Worm (Caenorhabditis elegans) whole organism, L4 larva: ENCODE data around the gene mop-25.2.
A peak's percentile ranks its signal among the peaks of the same experiment; 100 is the strongest.

Experiments used
- D1046.2 ChIP-seq: fragments of 200-800 bp; sonication (Bioruptor generic); IDR thresholded peaks from 2 replicates; pipeline ENCODE4 v1.3.6; 2022; ENCODE audit warnings: missing genetic modification characterization, missing compliant biosample characterization
- F10B5.3 ChIP-seq: sonication (generic microtip); optimal IDR thresholded peaks from 2 replicates; lab custom pipeline; 2016; ENCODE audit warnings: mild to moderate bottlenecking, missing genetic modification characterization, missing compliant biosample characterization
- F37D6.2 ChIP-seq: sonication (generic microtip); optimal IDR thresholded peaks from 2 replicates; lab custom pipeline; 2016; ENCODE audit warnings: mild to moderate bottlenecking, missing genetic modification characterization, missing compliant biosample characterization
- F44E2.7 ChIP-seq: fragments of 200-800 bp; sonication (Bioruptor generic); IDR thresholded peaks from 2 replicates; pipeline ENCODE4 v2.1.2; 2022; ENCODE audit warnings: missing genetic modification characterization, missing compliant biosample characterization
- R02D3.7 ChIP-seq: fragments of 150-350 bp; sonication (generic microtip); optimal IDR thresholded peaks from 3 replicates; lab custom pipeline; 2014; ENCODE audit warnings: missing biosample characterization, missing genetic modification characterization
- T20F7.1 ChIP-seq: fragments of 200-800 bp; sonication (Bioruptor generic); optimal IDR thresholded peaks from 2 replicates; lab custom pipeline; 2018; ENCODE audit warnings: mild to moderate bottlenecking, missing genetic modification characterization, missing compliant biosample characterization
- Y75B8A.6 ChIP-seq: fragments of 200-800 bp; sonication (Bioruptor generic); IDR thresholded peaks from 2 replicates; pipeline ENCODE4 v1.3.6; 2022; ENCODE audit warnings: missing genetic modification reagents, missing genetic modification characterization, missing compliant biosample characterization
- ZK337.2 ChIP-seq: fragments of 200-800 bp; sonication (Bioruptor generic); IDR thresholded peaks from 2 replicates; pipeline ENCODE4 v1.3.6; 2022; ENCODE audit warnings: missing genetic modification reagents, missing genetic modification characterization, missing compliant biosample characterization
- arid-1 ChIP-seq: fragments of 200-800 bp; sonication (Bioruptor generic); conservative IDR thresholded peaks from 2 replicates; pipeline ENCODE4 v1.3.6; 2022; ENCODE audit warnings: missing genetic modification reagents, missing genetic modification characterization, missing compliant biosample characterization
- ceh-20 ChIP-seq: fragments of 200-800 bp; sonication (Bioruptor generic); IDR thresholded peaks from 2 replicates; pipeline ENCODE4 v1.3.6; 2022; ENCODE audit warnings: missing genetic modification reagents, missing genetic modification characterization, missing compliant biosample characterization
- ceh-44 ChIP-seq: fragments of 200-800 bp; sonication (Bioruptor generic); IDR thresholded peaks from 2 replicates; pipeline ENCODE4 v1.3.6; 2022; ENCODE audit warnings: missing genetic modification reagents, missing genetic modification characterization, missing compliant biosample characterization
- ctbp-1 ChIP-seq: fragments of 200-800 bp; sonication (Bioruptor generic); IDR thresholded peaks from 2 replicates; pipeline ENCODE4 v1.3.6; 2022; ENCODE audit warnings: missing genetic modification reagents, missing genetic modification characterization, missing compliant biosample characterization
- daf-16 ChIP-seq, 3 experiments: sonication (generic microtip); optimal IDR thresholded peaks; 2 replicates each; lab custom pipeline; 2016 to 2017; ENCODE audit warnings: missing genetic modification characterization in 3 of 3, missing genetic modification reagents in 3 of 3, mild to moderate bottlenecking in 2 of 3, missing compliant biosample characterization in 2 of 3, missing biosample characterization in 1 of 3, moderate library complexity in 1 of 3
- daf-19 ChIP-seq: fragments of 200-800 bp; sonication (Bioruptor generic); conservative IDR thresholded peaks from 2 replicates; pipeline ENCODE4 v1.3.6; 2022; ENCODE audit warnings: missing genetic modification characterization, missing compliant biosample characterization
- dmd-9 ChIP-seq: fragments of 200-800 bp; sonication (Bioruptor generic); IDR thresholded peaks from 2 replicates; pipeline ENCODE4 v1.3.6; 2022; ENCODE audit warnings: missing genetic modification reagents, missing genetic modification characterization, missing compliant biosample characterization
- dpl-1 ChIP-seq: fragments of 150-350 bp; optimal IDR thresholded peaks from 2 replicates; lab custom pipeline; 2014; ENCODE audit warnings: missing biosample characterization, missing genetic modification reagents, missing genetic modification characterization
- duxl-1 ChIP-seq: sonication (generic microtip); optimal IDR thresholded peaks from 2 replicates; lab custom pipeline; 2016; ENCODE audit warnings: mild to moderate bottlenecking, missing genetic modification characterization, moderate library complexity, missing compliant biosample characterization; ENCODE audit not compliant: poor library complexity
- dve-1 ChIP-seq: sonication (generic microtip); optimal IDR thresholded peaks from 2 replicates; lab custom pipeline; 2017; ENCODE audit warnings: antibody characterized with exemption, mild to moderate bottlenecking, missing genetic modification characterization, missing compliant biosample characterization; ENCODE audit not compliant: insufficient read depth
- egl-43 ChIP-seq: fragments of 200-800 bp; sonication (Bioruptor generic); IDR thresholded peaks from 2 replicates; pipeline ENCODE4 v1.3.6; 2022; ENCODE audit warnings: missing genetic modification reagents, missing genetic modification characterization, missing compliant biosample characterization
- hlh-30 ChIP-seq: sonication (generic microtip); optimal IDR thresholded peaks from 2 replicates; lab custom pipeline; 2017; ENCODE audit warnings: antibody characterized with exemption, mild to moderate bottlenecking, missing genetic modification characterization, missing compliant biosample characterization; ENCODE audit not compliant: insufficient read depth
- hmg-1.1 ChIP-seq: fragments of 200-800 bp; sonication (Bioruptor generic); IDR thresholded peaks from 2 replicates; pipeline ENCODE4 v1.3.6; 2022; ENCODE audit warnings: missing genetic modification reagents, missing genetic modification characterization, missing compliant biosample characterization
- lin-1 ChIP-seq: fragments of 200-800 bp; sonication (Bioruptor generic); IDR thresholded peaks from 2 replicates; pipeline ENCODE4 v1.3.6; 2022; ENCODE audit warnings: missing genetic modification reagents, missing genetic modification characterization, missing compliant biosample characterization
- lin-13 ChIP-seq: fragments of 150-350 bp; optimal IDR thresholded peaks from 2 replicates; lab custom pipeline; 2014; ENCODE audit warnings: missing biosample characterization, missing genetic modification reagents, missing genetic modification characterization
- lin-15B ChIP-seq: fragments of 150-350 bp; sonication (generic microtip); optimal IDR thresholded peaks from 3 replicates; lab custom pipeline; 2014; ENCODE audit warnings: missing biosample characterization, missing genetic modification characterization
- lin-29 ChIP-seq: fragments of 200-800 bp; sonication (Bioruptor generic); IDR thresholded peaks from 2 replicates; pipeline ENCODE4 v1.3.6; 2022; ENCODE audit warnings: missing genetic modification reagents, missing genetic modification characterization, missing compliant biosample characterization
- lin-38 ChIP-seq: fragments of 200-800 bp; sonication (Bioruptor generic); IDR thresholded peaks from 2 replicates; pipeline ENCODE4 v1.3.6; 2022; ENCODE audit warnings: missing genetic modification reagents, missing genetic modification characterization, missing compliant biosample characterization
- mdl-1 ChIP-seq, 2 experiments: fragments of 150-350 bp in 1 of 2; sonication (generic microtip) in 1 of 2; optimal IDR thresholded peaks; 2 replicates each; lab custom pipeline; 2014 to 2017; ENCODE audit warnings: missing biosample characterization in 2 of 2, missing genetic modification characterization in 2 of 2
- mdt-29 ChIP-seq: fragments of 200-800 bp; sonication (Bioruptor generic); IDR thresholded peaks from 2 replicates; pipeline ENCODE4 v1.3.6; 2022; ENCODE audit warnings: missing genetic modification reagents, missing genetic modification characterization, missing compliant biosample characterization
- mep-1 ChIP-seq: fragments of 150-350 bp; sonication (generic microtip); optimal IDR thresholded peaks from 3 replicates; lab custom pipeline; 2014; ENCODE audit warnings: missing biosample characterization, missing genetic modification characterization
- mes-2 ChIP-seq: sonication (generic microtip); optimal IDR thresholded peaks from 2 replicates; lab custom pipeline; 2016; ENCODE audit warnings: missing genotype, mild to moderate bottlenecking, missing genetic modification characterization, missing compliant biosample characterization; ENCODE audit not compliant: poor library complexity, severe bottlenecking
- mxl-2 ChIP-seq: fragments of 200-800 bp; sonication (Bioruptor generic); conservative IDR thresholded peaks from 2 replicates; pipeline ENCODE4 v1.3.6; 2022; ENCODE audit warnings: missing genetic modification reagents, missing genetic modification characterization, missing compliant biosample characterization
- mxl-3 ChIP-seq: fragments of 200-800 bp; sonication (Bioruptor generic); optimal IDR thresholded peaks from 2 replicates; lab custom pipeline; 2018; ENCODE audit warnings: mild to moderate bottlenecking, missing genetic modification characterization, missing compliant biosample characterization
- nhr-10 ChIP-seq: fragments of 150-350 bp; optimal IDR thresholded peaks from 2 replicates; lab custom pipeline; 2014; ENCODE audit warnings: missing biosample characterization, missing genetic modification characterization
- nhr-11 ChIP-seq: fragments of 150-350 bp; optimal IDR thresholded peaks from 2 replicates; lab custom pipeline; 2014; ENCODE audit warnings: missing biosample characterization, missing genetic modification characterization
- nhr-111 ChIP-seq: fragments of 200-800 bp; sonication (Bioruptor generic); optimal IDR thresholded peaks from 2 replicates; lab custom pipeline; 2018; ENCODE audit warnings: mild to moderate bottlenecking, missing genetic modification characterization, missing compliant biosample characterization
- nhr-42 ChIP-seq: fragments of 200-800 bp; sonication (Bioruptor generic); IDR thresholded peaks from 2 replicates; pipeline ENCODE4 v1.3.6; 2022; ENCODE audit warnings: missing genetic modification characterization, missing compliant biosample characterization
- nhr-76 ChIP-seq: fragments of 150-350 bp; optimal IDR thresholded peaks from 2 replicates; lab custom pipeline; 2014; ENCODE audit warnings: missing biosample characterization, missing genetic modification characterization
- nhr-77 ChIP-seq: fragments of 150-350 bp; optimal IDR thresholded peaks from 2 replicates; lab custom pipeline; 2014; ENCODE audit warnings: missing biosample characterization, missing genetic modification characterization
- php-3 ChIP-seq: fragments of 200-800 bp; sonication (Bioruptor generic); IDR thresholded peaks from 2 replicates; pipeline ENCODE4 v1.3.6; 2022; ENCODE audit warnings: missing genetic modification reagents, missing genetic modification characterization, missing compliant biosample characterization
- pqm-1 ChIP-seq: sonication (generic microtip); optimal IDR thresholded peaks from 2 replicates; lab custom pipeline; 2017; ENCODE audit warnings: missing biosample characterization, missing genetic modification characterization
- saeg-2 ChIP-seq: fragments of 200-800 bp; sonication (Bioruptor generic); IDR thresholded peaks from 2 replicates; pipeline ENCODE4 v1.3.6; 2022; ENCODE audit warnings: missing genetic modification reagents, missing genetic modification characterization, missing compliant biosample characterization
- set-16 ChIP-seq: fragments of 200-800 bp; sonication (Bioruptor generic); IDR thresholded peaks from 2 replicates; pipeline ENCODE4 v1.3.6; 2022; ENCODE audit warnings: missing genetic modification reagents, missing genetic modification characterization, missing compliant biosample characterization
- unc-130 ChIP-seq: sonication (generic microtip); optimal IDR thresholded peaks from 2 replicates; lab custom pipeline; 2016; ENCODE audit warnings: missing genetic modification reagents, missing genetic modification characterization, missing compliant biosample characterization
- unc-39 ChIP-seq: sonication (generic microtip); optimal IDR thresholded peaks from 2 replicates; lab custom pipeline; 2017; ENCODE audit warnings: missing biosample characterization, missing genetic modification characterization
- unc-62 ChIP-seq, 3 experiments: fragments of 150-350 bp in 1 of 3; sonication (generic microtip); optimal IDR thresholded peaks in 2 of 3; peaks in 1 of 3; 1 replicate in 1 of 3; 2 replicates in 2 of 3; lab custom pipeline; 2014 to 2017; ENCODE audit warnings: missing biosample characterization in 3 of 3, missing genetic modification characterization in 3 of 3, missing genetic modification reagents in 3 of 3, missing genotype in 1 of 3
- vab-7 ChIP-seq: fragments of 200-800 bp; sonication (Bioruptor generic); IDR thresholded peaks from 2 replicates; pipeline ENCODE4 v1.3.6; 2022; ENCODE audit warnings: missing genetic modification reagents, missing genetic modification characterization, missing compliant biosample characterization
- zfp-2 ChIP-seq: sonication (generic microtip); optimal IDR thresholded peaks from 2 replicates; lab custom pipeline; 2016; ENCODE audit warnings: mild to moderate bottlenecking, missing genetic modification characterization, missing compliant biosample characterization
- zip-11 ChIP-seq: fragments of 200-800 bp; sonication (Bioruptor generic); IDR thresholded peaks from 2 replicates; pipeline ENCODE4 v1.3.6; 2022; ENCODE audit warnings: missing genetic modification characterization, missing compliant biosample characterization
- zip-2 ChIP-seq: fragments of 150-350 bp; optimal IDR thresholded peaks from 2 replicates; lab custom pipeline; 2014; ENCODE audit warnings: missing biosample characterization, missing genetic modification characterization
- ztf-11 ChIP-seq: fragments of 150-350 bp; optimal IDR thresholded peaks from 2 replicates; lab custom pipeline; 2014; ENCODE audit warnings: missing biosample characterization, missing genetic modification characterization

mop-25.2 gene

ce11 chrII:9686663-9687193, 16.8 kb downstream of the mop-25.2 start, which contains the start of gene ZK1320.9 (continued):
- TF ChIP-seq dve-1 (tag; lab: Kevin White, UChicago) = peak; percentile 32
- TF ChIP-seq T20F7.1 = peak; percentile 83
- no peak for TF ChIP-seq zip-2
- no peak for TF ChIP-seq ceh-20 (GFP tag; lab: Robert Waterston, UW)
- no peak for TF ChIP-seq zfp-2 (tag; lab: Kevin White, UChicago)
- peak; percentile 48 for TF ChIP-seq hlh-30 (tag; lab: Kevin White, UChicago)
- no peak for TF ChIP-seq lin-15B
- TF ChIP-seq set-16 (GFP tag; lab: Robert Waterston, UW) = no peak
- TF ChIP-seq ceh-44 (GFP tag; lab: Robert Waterston, UW) = no peak
- TF ChIP-seq F37D6.2 (tag; lab: Kevin White, UChicago) = no peak
- no peak for TF ChIP-seq ztf-11 (tag; lab: Kevin White, UChicago)
- peak; percentile 46 for TF ChIP-seq mep-1 (tag; lab: Kevin White, UChicago)
- TF ChIP-seq pqm-1 (tag; lab: Kevin White, UChicago) = no peak
- TF ChIP-seq nhr-111 = no peak
- peak; percentile 67 for TF ChIP-seq nhr-77
- TF ChIP-seq lin-29 (GFP tag; lab: Robert Waterston, UW) = no peak
- no peak for TF ChIP-seq unc-62 (GFP tag; optimal IDR thresholded peaks at IDR 0.05 in 1 of 2; lab: Kevin White, UChicago)
- TF ChIP-seq unc-62 (tag; optimal IDR thresholded peaks at IDR 0.05; lab: Kevin White, UChicago) = no peak
- TF ChIP-seq vab-7 (GFP tag; lab: Robert Waterston, UW) = no peak
- TF ChIP-seq arid-1 (GFP tag; lab: Robert Waterston, UW) = no peak
- TF ChIP-seq egl-43 = no peak
- TF ChIP-seq R02D3.7 (tag; lab: Kevin White, UChicago) = no peak
- no peak for TF ChIP-seq nhr-42 (GFP tag; lab: Robert Waterston, UW)
- TF ChIP-seq duxl-1 (tag; lab: Kevin White, UChicago) = no peak
- TF ChIP-seq mxl-2 (GFP tag; lab: Robert Waterston, UW) = no peak
- TF ChIP-seq lin-13 (GFP tag; lab: Kevin White, UChicago) = no peak
- no peak for TF ChIP-seq F44E2.7 (GFP tag; lab: Robert Waterston, UW)
- TF ChIP-seq mdt-29 (GFP tag; lab: Robert Waterston, UW) = no peak
- TF ChIP-seq ctbp-1 (GFP tag; lab: Robert Waterston, UW) = no peak
- peak; percentile 9 for TF ChIP-seq nhr-10 (tag; lab: Kevin White, UChicago)
- no peak for TF ChIP-seq F10B5.3 (tag; lab: Kevin White, UChicago)
- no peak for TF ChIP-seq unc-130 (GFP tag; lab: Kevin White, UChicago)
- no peak for TF ChIP-seq mes-2 (tag; lab: Kevin White, UChicago)
- TF ChIP-seq dmd-9 (GFP tag; lab: Robert Waterston, UW) = no peak
- TF ChIP-seq php-3 = no peak
- no peak for TF ChIP-seq daf-16 (GFP tag; optimal IDR thresholded peaks at IDR 0.05; lab: Kevin White, UChicago)
- peak; percentile 54 for TF ChIP-seq daf-16 (tag; optimal IDR thresholded peaks at IDR 0.05; lab: Kevin White, UChicago)
- TF ChIP-seq daf-19 (GFP tag; lab: Robert Waterston, UW) = no peak
- TF ChIP-seq D1046.2 (GFP tag; lab: Robert Waterston, UW) = no peak
- no peak for TF ChIP-seq zip-11 (GFP tag; lab: Robert Waterston, UW)
- no peak for TF ChIP-seq lin-38 (GFP tag; lab: Robert Waterston, UW)
- TF ChIP-seq lin-1 (GFP tag; lab: Robert Waterston, UW) = no peak
- no peak for TF ChIP-seq unc-39 (tag; lab: Kevin White, UChicago)
- peak; percentile 75 for TF ChIP-seq nhr-11 (tag; lab: Kevin White, UChicago)
- TF ChIP-seq mdl-1 (tag; optimal IDR thresholded peaks at IDR 0.05; lab: Kevin White, UChicago) = peak in 1 of 2 experiments; percentile 41
- TF ChIP-seq Y75B8A.6 = no peak
- no peak for TF ChIP-seq hmg-1.1 (GFP tag; lab: Robert Waterston, UW)
- TF ChIP-seq mxl-3 (GFP tag; lab: Kevin White, UChicago) = no peak
- peak; percentile 76 for TF ChIP-seq nhr-76 (tag; lab: Kevin White, UChicago)
- TF ChIP-seq ZK337.2 (GFP tag; lab: Robert Waterston, UW) = no peak
- no peak for TF ChIP-seq saeg-2
- TF ChIP-seq dpl-1 (GFP tag; lab: Kevin White, UChicago) = peak; percentile 23
